Worm (Caenorhabditis elegans): ENCODE measurements around the gene T04A6.1.

T04A6.1 gene

ce11 chrIII:7584131-7584646 is 32.1 kb upstream of the T04A6.1 start, which contains the start of gene cup-5:
Gene cup-5, plus strand, starts transcription at chrIII:7584181.
- TF ChIP-seq skn-1 (tag; optimal IDR thresholded peaks at IDR 0.05) (no peak), elt-2 (tag; optimal IDR thresholded peaks at IDR 0.05) (peak; percentile 27), lin-15B (tag; optimal IDR thresholded peaks at IDR 0.05) (peak; percentile 39), hmg-11 (tag; optimal IDR thresholded peaks at IDR 0.05) (no peak), unc-62 (GFP tag; optimal IDR thresholded peaks at IDR 0.05) (no peak), sea-2 (GFP tag; optimal IDR thresholded peaks at IDR 0.05) (no peak), ceh-9 (tag; optimal IDR thresholded peaks at IDR 0.05) (no peak), pqm-1 (tag; optimal IDR thresholded peaks at IDR 0.05) (no peak), lin-39 (tag; optimal IDR thresholded peaks at IDR 0.05) (peak; percentile 7), nfya-1 (tag; optimal IDR thresholded peaks at IDR 0.05; ENCODE audit: insufficient read depth) (peak; percentile 45), nhr-25 (tag; optimal IDR thresholded peaks at IDR 0.05) (peak; percentile 5), nhr-12 (tag; optimal IDR thresholded peaks at IDR 0.05) (no peak), R02D3.7 (tag; optimal IDR thresholded peaks at IDR 0.05) (peak; percentile 84), ztf-11 (tag; optimal IDR thresholded peaks at IDR 0.05) (no peak), egl-27 (tag; optimal IDR thresholded peaks at IDR 0.05) (no peak), pha-4 (tag; optimal IDR thresholded peaks at IDR 0.05) (peak; percentile 80), nhr-77 (tag; optimal IDR thresholded peaks at IDR 0.05) (no peak), jun-1 (tag; optimal IDR thresholded peaks at IDR 0.05) (no peak), mdl-1 (tag; optimal IDR thresholded peaks at IDR 0.05) (no peak), nhr-23 (tag; optimal IDR thresholded peaks at IDR 0.05) (no peak), ceh-28 (tag; optimal IDR thresholded peaks at IDR 0.05) (no peak), fos-1 (tag; optimal IDR thresholded peaks at IDR 0.05) (no peak), nhr-237 (tag; optimal IDR thresholded peaks at IDR 0.05) (no peak), elt-1 (tag; optimal IDR thresholded peaks at IDR 0.05) (no peak), elt-3 (tag; optimal IDR thresholded peaks at IDR 0.05) (no peak)

ce11 chrIII:7588214-7588613 is 28.1 kb upstream of the T04A6.1 start, which contains the start of gene R13A5.15:
Gene R13A5.15, minus strand, starts transcription at chrIII:7588314.
- TF ChIP-seq hmg-11 (tag; optimal IDR thresholded peaks at IDR 0.05), result no peak
- no peak for TF ChIP-seq ztf-11 (tag; optimal IDR thresholded peaks at IDR 0.05)
- no peak for TF ChIP-seq mml-1 (tag; optimal IDR thresholded peaks at IDR 0.05)
- no peak for TF ChIP-seq elt-2 (tag; optimal IDR thresholded peaks at IDR 0.05)
- no peak for TF ChIP-seq ceh-28 (tag; optimal IDR thresholded peaks at IDR 0.05)
- no peak for TF ChIP-seq nhr-12 (tag; optimal IDR thresholded peaks at IDR 0.05)
- TF ChIP-seq nhr-77 (tag; optimal IDR thresholded peaks at IDR 0.05), result no peak
- no peak for TF ChIP-seq nfya-1 (tag; optimal IDR thresholded peaks at IDR 0.05; ENCODE audit: insufficient read depth)
- no peak for TF ChIP-seq lin-39 (tag; optimal IDR thresholded peaks at IDR 0.05)
- TF ChIP-seq nhr-237 (tag; optimal IDR thresholded peaks at IDR 0.05), result no peak
- no peak for TF ChIP-seq nhr-25 (tag; optimal IDR thresholded peaks at IDR 0.05)
- no peak for TF ChIP-seq elt-3 (tag; optimal IDR thresholded peaks at IDR 0.05)
- TF ChIP-seq lin-15B (tag; optimal IDR thresholded peaks at IDR 0.05), result no peak
- TF ChIP-seq egl-5 (tag; optimal IDR thresholded peaks at IDR 0.05), result no peak
- no peak for TF ChIP-seq pqm-1 (tag; optimal IDR thresholded peaks at IDR 0.05)
- no peak for TF ChIP-seq ztf-4 (tag; optimal IDR thresholded peaks at IDR 0.05)

DNA sequence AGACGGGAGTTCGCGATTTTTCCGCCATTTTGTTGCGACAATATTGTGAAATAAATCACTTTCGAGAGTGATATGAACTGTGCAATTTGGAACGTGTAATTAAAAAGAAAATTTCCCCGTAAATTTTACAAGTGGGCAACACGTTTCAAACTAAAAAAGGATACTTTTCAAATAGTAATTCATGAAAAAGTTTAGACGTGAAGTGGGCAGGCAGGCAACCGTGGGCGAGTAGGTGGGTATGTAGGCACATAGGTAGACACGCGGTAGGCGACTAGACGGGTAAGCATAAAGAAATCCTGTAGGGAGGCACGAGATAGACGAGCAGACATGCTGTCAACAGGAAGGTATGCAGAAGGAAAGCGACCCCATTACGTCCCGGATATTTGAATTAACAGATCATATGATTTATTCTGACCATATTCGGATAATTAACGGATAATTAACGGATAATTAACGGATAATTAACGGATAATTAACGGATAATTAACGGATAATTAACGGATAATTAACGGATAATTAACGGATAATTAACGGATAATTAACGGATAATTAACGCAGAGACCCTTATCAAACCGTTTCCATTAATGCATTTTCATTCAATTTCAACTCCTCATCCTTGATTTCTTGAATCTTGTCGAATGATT is 22.9 kb upstream of the T04A6.1 start, which contains the start of gene R13A5.11:
TSS of gene R13A5.11 (minus strand) at position 51 of the 644 bp plus-strand sequence.
- TF ChIP-seq aly-2 (tag; optimal IDR thresholded peaks at IDR 0.05) (no peak), zag-1 (tag; optimal IDR thresholded peaks at IDR 0.05) (no peak), ama-1 (optimal IDR thresholded peaks at IDR 0.05) (no peak), fos-1 (tag; optimal IDR thresholded peaks at IDR 0.05) (no peak), egl-5 (tag; optimal IDR thresholded peaks at IDR 0.05) (no peak), elt-2 (tag; optimal IDR thresholded peaks at IDR 0.05) (no peak), jun-1 (tag; optimal IDR thresholded peaks at IDR 0.05) (no peak), unc-39 (tag; optimal IDR thresholded peaks at IDR 0.05) (no peak), fkh-2 (tag; optimal IDR thresholded peaks at IDR 0.05) (no peak), R02D3.7 (tag; optimal IDR thresholded peaks at IDR 0.05) (no peak), lin-15B (tag; optimal IDR thresholded peaks at IDR 0.05) (no peak), lsy-12 (tag; optimal IDR thresholded peaks at IDR 0.05) (no peak), nhr-43 (tag; optimal IDR thresholded peaks at IDR 0.05; ENCODE audit: poor library complexity, severe bottlenecking) (no peak), nhr-237 (tag; optimal IDR thresholded peaks at IDR 0.05) (no peak), ceh-9 (tag; optimal IDR thresholded peaks at IDR 0.05) (no peak), ceh-16 (tag; optimal IDR thresholded peaks at IDR 0.05) (no peak), nhr-77 (tag; optimal IDR thresholded peaks at IDR 0.05) (no peak)

Data from whole organism, L3 larva.